Fruit fly (Drosophila melanogaster) whole organism, embryonic: Measurements from ENCODE around the gene svr.

ENCODE experiments used
- CG11696 ChIP-seq: fragments of 200-800 bp; sonication (Bioruptor generic); IDR thresholded peaks from 2 replicates; pipeline ENCODE4 v1.3.6; 2022; ENCODE audit warnings: missing biosample characterization, missing genetic modification characterization
- CG14667 ChIP-seq: fragments of 200-800 bp; sonication (Bioruptor generic); IDR thresholded peaks from 2 replicates; pipeline ENCODE4 v1.3.6; 2022; ENCODE audit warnings: missing biosample characterization, missing genetic modification characterization
- CG15269 ChIP-seq: fragments of 200-800 bp; sonication (Bioruptor generic); optimal IDR thresholded peaks from 2 replicates; lab custom pipeline; 2018; ENCODE audit warnings: missing biosample characterization, mild to moderate bottlenecking, missing genetic modification characterization, moderate library complexity
- CG32767 ChIP-seq: fragments of 200-800 bp; sonication (Bioruptor generic); IDR thresholded peaks from 2 replicates; pipeline ENCODE4 v1.3.6; 2022; ENCODE audit warnings: missing biosample characterization, missing genetic modification characterization
- al ChIP-seq: fragments of 200-800 bp; sonication (Bioruptor generic); IDR thresholded peaks from 2 replicates; pipeline ENCODE4 v1.3.6; 2022; ENCODE audit warnings: missing biosample characterization, missing genetic modification characterization
- ro ChIP-seq: fragments of 200-800 bp; sonication (Bioruptor generic); IDR thresholded peaks from 2 replicates; pipeline ENCODE4 v1.3.6; 2022; ENCODE audit warnings: missing biosample characterization, missing genetic modification characterization

dm6 chrX:487517-487957, 8.7 kb upstream of the svr start, which contains the start of the genes CG18273 and CG3156:
- TF ChIP-seq ro (no peak), CG14667 (GFP tag; lab: Robert Waterston, UW) (no peak), al (GFP tag; lab: Robert Waterston, UW) (no peak), CG32767 (GFP tag; lab: Robert Waterston, UW) (no peak), CG11696 (GFP tag; lab: Robert Waterston, UW) (no peak), CG15269 (tag; lab: Kevin White, UChicago) (no peak)
